Fruit fly (Drosophila melanogaster) whole organism, embryonic: ENCODE data around the gene CG31525.
A peak's percentile ranks its signal among the peaks of the same experiment; 100 is the strongest.

Experiments
- Awh ChIP-seq: fragments of 200-800 bp; sonication (Bioruptor generic); IDR thresholded peaks from 2 replicates; pipeline ENCODE4, ENCODE4 v1.3.6; 2022; ENCODE audit warnings: missing biosample characterization, missing genetic modification characterization
- BEAF-32 ChIP-seq: fragments of 200-800 bp; sonication (Bioruptor generic); optimal IDR thresholded peaks from 3 replicates; lab custom pipeline; 2017; ENCODE audit warnings: missing biosample characterization, missing genetic modification characterization, mild to moderate bottlenecking, moderate library complexity, missing genetic modification reagents
- CG10543 ChIP-seq: fragments of 200-800 bp; sonication (Bioruptor generic); optimal IDR thresholded peaks from 3 replicates; lab custom pipeline; 2017; ENCODE audit warnings: missing biosample characterization, mild to moderate bottlenecking, missing genetic modification characterization, moderate library complexity
- CG11093 ChIP-seq: fragments of 200-800 bp; sonication (Bioruptor generic); IDR thresholded peaks from 3 replicates; pipeline ENCODE4 v1.3.6; 2022; ENCODE audit warnings: missing biosample characterization, missing genetic modification characterization
- CG12659 ChIP-seq: fragments of 200-800 bp; sonication (Bioruptor generic); optimal IDR thresholded peaks from 3 replicates; lab custom pipeline; 2017; ENCODE audit warnings: mild to moderate bottlenecking, missing biosample characterization, missing genetic modification reagents, missing genetic modification characterization
- CG13296 ChIP-seq: fragments of 200-800 bp; sonication (Bioruptor generic); optimal IDR thresholded peaks from 3 replicates; lab custom pipeline; 2018; ENCODE audit warnings: missing biosample characterization, mild to moderate bottlenecking, missing genetic modification characterization
- CG14014 ChIP-seq: fragments of 200-800 bp; sonication (Bioruptor generic); IDR thresholded peaks from 2 replicates; pipeline ENCODE4 v1.3.6; 2022; ENCODE audit warnings: missing biosample characterization, missing genetic modification characterization
- CG1603 ChIP-seq: fragments of 200-800 bp; sonication (Bioruptor generic); optimal IDR thresholded peaks from 2 replicates; lab custom pipeline; 2019; ENCODE audit warnings: missing biosample characterization, mild to moderate bottlenecking, missing genetic modification characterization, moderate library complexity
- CG16813 ChIP-seq: fragments of 200-800 bp; sonication (Bioruptor generic); IDR thresholded peaks from 3 replicates; pipeline ENCODE4 v1.3.6; 2022; ENCODE audit warnings: missing biosample characterization, missing genetic modification characterization; ENCODE audit not compliant: partially characterized antibody
- CG18599 ChIP-seq: fragments of 200-800 bp; sonication (Bioruptor generic); optimal IDR thresholded peaks from 3 replicates; lab custom pipeline; 2017; ENCODE audit warnings: missing biosample characterization, missing genetic modification characterization, mild to moderate bottlenecking, moderate library complexity, missing genetic modification reagents
- CG2116 ChIP-seq: fragments of 200-800 bp; sonication (Bioruptor generic); optimal IDR thresholded peaks from 3 replicates; lab custom pipeline; 2018; ENCODE audit warnings: missing biosample characterization, mild to moderate bottlenecking, missing genetic modification characterization
- CG30020 ChIP-seq: fragments of 200-800 bp; optimal IDR thresholded peaks from 2 replicates; lab custom pipeline; 2019; ENCODE audit warnings: missing biosample characterization, mild to moderate bottlenecking, missing genetic modification characterization, moderate library complexity
- CG3281 ChIP-seq: fragments of 200-800 bp; sonication (Bioruptor generic); optimal IDR thresholded peaks from 3 replicates; lab custom pipeline; 2017; ENCODE audit warnings: missing biosample characterization, mild to moderate bottlenecking, missing genetic modification characterization
- CG3726 ChIP-seq: fragments of 200-800 bp; sonication (Bioruptor generic); IDR thresholded peaks from 3 replicates; pipeline ENCODE4, ENCODE4 v1.3.6; 2022; ENCODE audit warnings: missing biosample characterization, missing genetic modification characterization
- CG4617 ChIP-seq: fragments of 200-800 bp; sonication (Bioruptor generic); optimal IDR thresholded peaks from 3 replicates; lab custom pipeline; 2016; ENCODE audit warnings: missing biosample characterization, missing genetic modification characterization, borderline replicate concordance
- CG8281 ChIP-seq: fragments of 200-800 bp; sonication (Bioruptor generic); optimal IDR thresholded peaks from 2 replicates; lab custom pipeline; 2018; ENCODE audit warnings: missing biosample characterization, mild to moderate bottlenecking, missing genetic modification characterization, moderate library complexity
- CG8944 ChIP-seq: fragments of 200-800 bp; sonication (Bioruptor generic); optimal IDR thresholded peaks from 3 replicates; lab custom pipeline; 2016; ENCODE audit warnings: missing biosample characterization, missing genetic modification characterization
- CHES-1-like ChIP-seq: fragments of 200-800 bp; sonication (Bioruptor generic); optimal IDR thresholded peaks from 2 replicates; lab custom pipeline; 2016; ENCODE audit warnings: missing biosample characterization, missing genetic modification characterization
- Dll ChIP-seq: fragments of 200-800 bp; sonication (Bioruptor generic); IDR thresholded peaks from 4 replicates; pipeline ENCODE4 v1.3.6; 2022; ENCODE audit warnings: missing biosample characterization, missing genetic modification characterization; ENCODE audit not compliant: partially characterized antibody
- Dp ChIP-seq: fragments of 200-800 bp; sonication (Bioruptor generic); optimal IDR thresholded peaks from 2 replicates; lab custom pipeline; 2018; ENCODE audit warnings: missing biosample characterization, mild to moderate bottlenecking, missing genetic modification characterization, moderate library complexity
- E2f2 ChIP-seq: fragments of 200-800 bp; sonication (Bioruptor generic); IDR thresholded peaks from 2 replicates; pipeline ENCODE4 v1.3.6; 2022; ENCODE audit warnings: missing biosample characterization, missing genetic modification characterization
- ERR ChIP-seq: fragments of 200-800 bp; sonication (Bioruptor generic); optimal IDR thresholded peaks from 2 replicates; lab custom pipeline; 2016; ENCODE audit warnings: missing biosample characterization, missing genetic modification characterization
- Ets65A ChIP-seq: fragments of 200-800 bp; sonication (Bioruptor generic); peaks from one replicate; lab custom pipeline; 2016; ENCODE audit warnings: missing biosample characterization, missing genetic modification characterization
- Ets97D ChIP-seq: fragments of 200-800 bp; sonication (Bioruptor generic); optimal IDR thresholded peaks from 3 replicates; lab custom pipeline; 2016; ENCODE audit warnings: missing biosample characterization, missing genetic modification characterization
- Fer1 ChIP-seq: fragments of 200-800 bp; sonication (Bioruptor generic); optimal IDR thresholded peaks from 2 replicates; lab custom pipeline; 2017; ENCODE audit warnings: missing biosample characterization, mild to moderate bottlenecking, missing genetic modification characterization
- MBD-R2 ChIP-seq: fragments of 200-800 bp; sonication (Bioruptor generic); IDR thresholded peaks from 2 replicates; pipeline ENCODE4 v1.3.6; 2022; ENCODE audit warnings: missing biosample characterization, missing genetic modification characterization
- MESR4 ChIP-seq: fragments of 200-800 bp; sonication (Bioruptor generic); optimal IDR thresholded peaks from 2 replicates; lab custom pipeline; 2018; ENCODE audit warnings: missing biosample characterization, mild to moderate bottlenecking, missing genetic modification characterization, moderate library complexity
- Myb ChIP-seq: fragments of 200-800 bp; sonication (Bioruptor generic); optimal IDR thresholded peaks from 2 replicates; lab custom pipeline; 2016; ENCODE audit warnings: missing biosample characterization, missing genetic modification characterization
- Opbp ChIP-seq: fragments of 200-800 bp; sonication (Bioruptor generic); IDR thresholded peaks from 3 replicates; pipeline ENCODE4 v1.3.6; 2022; ENCODE audit warnings: missing biosample characterization, missing genetic modification characterization; ENCODE audit not compliant: partially characterized antibody
- Sry-β ChIP-seq: fragments of 200-800 bp; sonication (Bioruptor generic); optimal IDR thresholded peaks from 2 replicates; lab custom pipeline; 2018; ENCODE audit warnings: missing biosample characterization, mild to moderate bottlenecking, missing genetic modification characterization, moderate library complexity
- Trl ChIP-seq, 3 experiments: fragments of >200 bp in 2 of 3; fragments of 200-800 bp in 1 of 3; sonication (Bioruptor generic) in 1 of 3; optimal IDR thresholded peaks; 2 replicates in 1 of 3; 3 replicates in 2 of 3; lab custom pipeline; 2016 to 2017; ENCODE audit warnings: missing biosample characterization in 1 of 3, missing genetic modification characterization in 1 of 3
- Xbp1 ChIP-seq: fragments of 200-800 bp; sonication (Bioruptor generic); optimal IDR thresholded peaks from 3 replicates; lab custom pipeline; 2016; ENCODE audit warnings: missing biosample characterization, mild to moderate bottlenecking, missing genetic modification characterization
- amos ChIP-seq: fragments of 200-800 bp; sonication (Bioruptor generic); IDR thresholded peaks from 2 replicates; pipeline ENCODE4 v1.3.6; 2022; ENCODE audit warnings: missing biosample characterization, missing genetic modification characterization; ENCODE audit not compliant: partially characterized antibody
- ato ChIP-seq: fragments of 200-800 bp; sonication (Bioruptor generic); IDR thresholded peaks from 2 replicates; pipeline ENCODE4 v1.3.6; 2022; ENCODE audit warnings: missing biosample characterization, missing genetic modification characterization; ENCODE audit not compliant: partially characterized antibody
- bab2 ChIP-seq: fragments of 200-800 bp; sonication (Bioruptor generic); optimal IDR thresholded peaks from 2 replicates; lab custom pipeline; 2016; ENCODE audit warnings: missing biosample characterization, missing genetic modification characterization
- chif ChIP-seq, 2 experiments: fragments of 200-800 bp; sonication (Bioruptor generic); optimal IDR thresholded peaks; 3 replicates each; lab custom pipeline; 2016; ENCODE audit warnings: missing biosample characterization in 2 of 2, missing genetic modification characterization in 2 of 2
- chinmo ChIP-seq: fragments of 200-800 bp; sonication (Bioruptor generic); IDR thresholded peaks from 4 replicates; pipeline ENCODE4 v1.3.6; 2022; ENCODE audit warnings: missing biosample characterization, missing genetic modification characterization; ENCODE audit not compliant: partially characterized antibody
- da ChIP-seq: fragments of 200-800 bp; sonication (Bioruptor generic); optimal IDR thresholded peaks from 2 replicates; lab custom pipeline; 2016; ENCODE audit warnings: missing biosample characterization, missing genetic modification characterization
- eve ChIP-seq, 2 experiments: fragments of >200 bp; optimal IDR thresholded peaks; 2 replicates each; lab custom pipeline; 2017; ENCODE audit warnings: missing biosample characterization in 2 of 2, missing genetic modification characterization in 2 of 2
- knrl ChIP-seq: fragments of 200-800 bp; sonication (Bioruptor generic); IDR thresholded peaks from 3 replicates; pipeline ENCODE4 v1.3.6; 2022; ENCODE audit warnings: missing biosample characterization, missing genetic modification characterization; ENCODE audit not compliant: partially characterized antibody
- nmo ChIP-seq: fragments of 200-800 bp; sonication (Bioruptor generic); optimal IDR thresholded peaks from 2 replicates; lab custom pipeline; 2018; ENCODE audit warnings: missing biosample characterization, mild to moderate bottlenecking, missing genetic modification characterization, moderate library complexity
- phol ChIP-seq: fragments of 200-800 bp; sonication (Bioruptor generic); optimal IDR thresholded peaks from 3 replicates; lab custom pipeline; 2018; ENCODE audit warnings: missing biosample characterization, mild to moderate bottlenecking, missing genetic modification characterization, moderate library complexity
- sens ChIP-seq: fragments of 200-800 bp; sonication (Bioruptor generic); peaks from one replicate; lab custom pipeline; 2016; ENCODE audit warnings: missing biosample characterization, missing genetic modification characterization
- shn ChIP-seq: fragments of 200-800 bp; sonication (Bioruptor generic); optimal IDR thresholded peaks from 3 replicates; lab custom pipeline; 2016; ENCODE audit warnings: missing biosample characterization, missing genetic modification characterization
- stwl ChIP-seq: fragments of 200-800 bp; sonication (Bioruptor generic); optimal IDR thresholded peaks from 3 replicates; lab custom pipeline; 2018; ENCODE audit warnings: missing biosample characterization, mild to moderate bottlenecking, missing genetic modification characterization, moderate library complexity
- tna ChIP-seq: fragments of 200-800 bp; sonication (Bioruptor generic); IDR thresholded peaks from 2 replicates; pipeline ENCODE4 v1.3.6; 2022; ENCODE audit warnings: missing biosample characterization, missing genetic modification characterization; ENCODE audit not compliant: partially characterized antibody
- vvl ChIP-seq: fragments of 200-800 bp; sonication (Bioruptor generic); IDR thresholded peaks from 2 replicates; pipeline ENCODE4 v1.3.6; 2022; ENCODE audit warnings: missing biosample characterization, missing genetic modification characterization
- zfh2 ChIP-seq: fragments of 200-800 bp; sonication (Bioruptor generic); optimal IDR thresholded peaks from 2 replicates; lab custom pipeline; 2016; ENCODE audit warnings: missing biosample characterization, missing genetic modification characterization

CG31525 gene

dm6 chr3R:4387490-4387889, 39.3 kb upstream of the CG31525 start, which contains the start of gene tub (continued):
- TF ChIP-seq vvl (GFP tag; lab: Robert Waterston, UW) (peak; percentile 55; the same call in 1 of the 2 replicates), nmo (GFP tag; lab: Kevin White, UChicago) (peak; percentile 48), E2f2 (GFP tag; lab: Robert Waterston, UW) (peak; percentile 43; the same call in 1 of the 2 replicates), Ets97D (GFP tag; lab: Kevin White, UChicago) (peak; percentile 66), CG12659 (peak; percentile 84), CG13296 (GFP tag; lab: Kevin White, UChicago) (peak; percentile 23), CG8944 (GFP tag; lab: Kevin White, UChicago) (peak; percentile 22), eve (GFP tag; optimal IDR thresholded peaks at IDR 0.05; lab: Kevin White, UChicago) (no peak), CG10543 (GFP tag; lab: Kevin White, UChicago) (peak; percentile 22), CG14014 (GFP tag; lab: Robert Waterston, UW) (peak; percentile 40; the same call in 1 of the 2 replicates), CG4617 (GFP tag; lab: Kevin White, UChicago) (peak; percentile 69), Sry-β (GFP tag; lab: Kevin White, UChicago) (peak; percentile 74), CG1603 (tag; lab: Kevin White, UChicago) (peak; percentile 77), CG3281 (GFP tag; lab: Kevin White, UChicago) (peak; percentile 47), CG8281 (no peak), Trl (optimal IDR thresholded peaks at IDR 0.05; lab: Kevin White, UChicago) (peak in 1 of 2 experiments; percentile 7), Trl (GFP tag; optimal IDR thresholded peaks at IDR 0.05; lab: Kevin White, UChicago) (peak; percentile 10), chinmo (GFP tag; lab: Robert Waterston, UW) (peak; percentile 68; the same call in 1 of the 4 replicates), bab2 (GFP tag; lab: Kevin White, UChicago) (peak; percentile 50), CG16813 (GFP tag; lab: Robert Waterston, UW) (no peak), ERR (GFP tag; lab: Kevin White, UChicago) (no peak), MESR4 (GFP tag; lab: Kevin White, UChicago) (peak; percentile 85), chif (GFP tag; optimal IDR thresholded peaks at IDR 0.05; lab: Kevin White, UChicago) (peak; percentile 20 to 51), amos (GFP tag; lab: Robert Waterston, UW) (peak; percentile 36; the same call in 1 of the 2 replicates), da (peak; percentile 17), zfh2 (peak; percentile 25), Xbp1 (peak; percentile 63), shn (GFP tag; lab: Kevin White, UChicago) (peak; percentile 31), CHES-1-like (peak; percentile 44), stwl (tag; lab: Kevin White, UChicago) (peak; percentile 73)
- TF ChIP-seq, all 482 proteins: peak for 175

dm6 chr3R:4390133-4390532, 36.7 kb upstream of the CG31525 start, which contains the start of gene CG14646:
CG14646 (plus strand) TSS chr3R:4390366.
- peak; percentile 83 for TF ChIP-seq ato (GFP tag; lab: Robert Waterston, UW)
- no peak for TF ChIP-seq CG18599
- peak; percentile 61 for TF ChIP-seq CG2116 (GFP tag; lab: Kevin White, UChicago)
- peak; percentile 64; the same call in 1 of the 2 replicates for TF ChIP-seq MBD-R2
- peak; percentile 13 for TF ChIP-seq sens
- TF ChIP-seq Dll (GFP tag; lab: Robert Waterston, UW) = peak; percentile 86
- no peak for TF ChIP-seq CG11093
- peak; percentile 59 for TF ChIP-seq MESR4 (GFP tag; lab: Kevin White, UChicago)
- TF ChIP-seq CG4617 (GFP tag; lab: Kevin White, UChicago) = peak; percentile 55
- peak; percentile 82; the same call in 2 of the 3 replicates for TF ChIP-seq Opbp (GFP tag; lab: Robert Waterston, UW)
- peak; percentile 56; the same call in 1 of the 2 replicates for TF ChIP-seq tna (GFP tag; lab: Robert Waterston, UW)
- peak; percentile 29 for TF ChIP-seq phol (tag; lab: Kevin White, UChicago)
- TF ChIP-seq Awh = no peak
- TF ChIP-seq Myb = peak; percentile 15
- peak; percentile 93 for TF ChIP-seq Dp (GFP tag; lab: Kevin White, UChicago)
- TF ChIP-seq CG3726 (GFP tag; lab: Robert Waterston, UW) = no peak
- peak; percentile 24 for TF ChIP-seq Ets65A (GFP tag; lab: Kevin White, UChicago)
- peak; percentile 84 for TF ChIP-seq BEAF-32 (GFP tag; lab: Kevin White, UChicago)
- TF ChIP-seq knrl (GFP tag; lab: Robert Waterston, UW) = peak; percentile 73; the same call in 2 of the 3 replicates
- peak; percentile 3 for TF ChIP-seq Fer1
- peak; percentile 7 for TF ChIP-seq CG30020 (tag; lab: Kevin White, UChicago)
